Worm (Caenorhabditis elegans): Measurements from ENCODE around the gene mex-1.

Gene mex-1

ce11 chrII:11960596-11961217 lies 7.7 kb upstream of the mex-1 start:
- peak; percentile 31 for TF ChIP-seq W03F9.2 (tag; optimal IDR thresholded peaks at IDR 0.05)
- TF ChIP-seq dao-5 (tag; optimal IDR thresholded peaks at IDR 0.05) = peak; percentile 96
- TF ChIP-seq him-1 (tag; optimal IDR thresholded peaks at IDR 0.05) = peak; percentile 82

- TF ChIP-seq dao-5 (tag; optimal IDR thresholded peaks at IDR 0.05) (no peak), W03F9.2 (tag; optimal IDR thresholded peaks at IDR 0.05) (no peak), him-1 (tag; optimal IDR thresholded peaks at IDR 0.05) (no peak)
These were observed 6.4 kb upstream of the mex-1 start, which contains the start of the genes W03C9.1 and W03C9.2 for ce11 chrII:11962083-11962482. W03C9.1 (minus strand) TSS chrII:11962128. W03C9.2 (plus strand) TSS chrII:11962368.

ce11 chrII:11963132-11963630 lies 5.3 kb upstream of the mex-1 start:
- no peak for TF ChIP-seq W03F9.2 (tag; optimal IDR thresholded peaks at IDR 0.05)
- no peak for TF ChIP-seq him-1 (tag; optimal IDR thresholded peaks at IDR 0.05)
- no peak for TF ChIP-seq dao-5 (tag; optimal IDR thresholded peaks at IDR 0.05)

ce11 chrII:11964847-11965246 lies 3.6 kb upstream of the mex-1 start:
- TF ChIP-seq him-1 (tag; optimal IDR thresholded peaks at IDR 0.05) = no peak
- no peak for TF ChIP-seq dao-5 (tag; optimal IDR thresholded peaks at IDR 0.05)
- no peak for TF ChIP-seq W03F9.2 (tag; optimal IDR thresholded peaks at IDR 0.05)

ce11 chrII:11966602-11967001 lies 1.8 kb upstream of the mex-1 start, which contains the start of gene rab-7:
rab-7 (minus strand) TSS chrII:11966931.
- TF ChIP-seq him-1 (tag; optimal IDR thresholded peaks at IDR 0.05) = no peak
- TF ChIP-seq dao-5 (tag; optimal IDR thresholded peaks at IDR 0.05) = no peak
- no peak for TF ChIP-seq W03F9.2 (tag; optimal IDR thresholded peaks at IDR 0.05)

- TF ChIP-seq W03F9.2 (tag; optimal IDR thresholded peaks at IDR 0.05) (peak; percentile 92), dao-5 (tag; optimal IDR thresholded peaks at IDR 0.05) (no peak), him-1 (tag; optimal IDR thresholded peaks at IDR 0.05) (peak; percentile 73)
These were observed 820 bp upstream of the mex-1 start, which contains the start of gene W03C9.5 for ce11 chrII:11967507-11968127. W03C9.5 (minus strand) TSS chrII:11967544.

- TF ChIP-seq him-1 (tag; optimal IDR thresholded peaks at IDR 0.05) (no peak), dao-5 (tag; optimal IDR thresholded peaks at IDR 0.05) (no peak), W03F9.2 (tag; optimal IDR thresholded peaks at IDR 0.05) (no peak)
These were observed 596 bp downstream of the mex-1 start for ce11 chrII:11969033-11969432.

ce11 chrII:11971009-11971636 lies 2.7 kb downstream of the mex-1 start:
- TF ChIP-seq W03F9.2 (tag; optimal IDR thresholded peaks at IDR 0.05) (no peak), dao-5 (tag; optimal IDR thresholded peaks at IDR 0.05) (no peak), him-1 (tag; optimal IDR thresholded peaks at IDR 0.05) (no peak)

- TF ChIP-seq him-1 (tag; optimal IDR thresholded peaks at IDR 0.05) (no peak), W03F9.2 (tag; optimal IDR thresholded peaks at IDR 0.05) (no peak), dao-5 (tag; optimal IDR thresholded peaks at IDR 0.05) (no peak)
These were observed 3.8 kb downstream of the mex-1 start for ce11 chrII:11972266-11972665.

- TF ChIP-seq him-1 (tag; optimal IDR thresholded peaks at IDR 0.05) (no peak), W03F9.2 (tag; optimal IDR thresholded peaks at IDR 0.05) (no peak), dao-5 (tag; optimal IDR thresholded peaks at IDR 0.05) (no peak)
These were observed 5.2 kb downstream of the mex-1 start, which contains the start of gene acbp-6 for ce11 chrII:11973632-11974031. acbp-6 (minus strand) TSS chrII:11973732.

- TF ChIP-seq him-1 (tag; optimal IDR thresholded peaks at IDR 0.05) (no peak), dao-5 (tag; optimal IDR thresholded peaks at IDR 0.05) (no peak), W03F9.2 (tag; optimal IDR thresholded peaks at IDR 0.05) (no peak)
These were observed 5.9 kb downstream of the mex-1 start for ce11 chrII:11974048-11974995.

- TF ChIP-seq him-1 (tag; optimal IDR thresholded peaks at IDR 0.05) (no peak), dao-5 (tag; optimal IDR thresholded peaks at IDR 0.05) (no peak), W03F9.2 (tag; optimal IDR thresholded peaks at IDR 0.05) (no peak)
These were observed 8.4 kb downstream of the mex-1 start for ce11 chrII:11976727-11977259.

ce11 chrII:11977363-11977762 lies 8.9 kb downstream of the mex-1 start, which contains the start of gene Y17G7B.21:
Y17G7B.21 (minus strand) TSS chrII:11977661.
- TF ChIP-seq dao-5 (tag; optimal IDR thresholded peaks at IDR 0.05) (no peak), W03F9.2 (tag; optimal IDR thresholded peaks at IDR 0.05) (no peak), him-1 (tag; optimal IDR thresholded peaks at IDR 0.05) (no peak)
